Fruit fly (Drosophila melanogaster) whole organism, embryonic: ENCODE measurements around the gene CG15034.
A peak's percentile ranks its signal among the peaks of the same experiment; 100 is the strongest.

Source experiments
- CG10654 ChIP-seq: fragments of 200-800 bp; sonication (Bioruptor generic); optimal IDR thresholded peaks from 2 replicates; lab custom pipeline; 2016; ENCODE audit warnings: missing biosample characterization, missing genetic modification characterization
- CG14667 ChIP-seq: fragments of 200-800 bp; sonication (Bioruptor generic); IDR thresholded peaks from 2 replicates; pipeline ENCODE4 v1.3.6; 2022; ENCODE audit warnings: missing biosample characterization, missing genetic modification characterization
- CG14710 ChIP-seq: fragments of 200-800 bp; sonication (Bioruptor generic); optimal IDR thresholded peaks from 3 replicates; lab custom pipeline; 2019; ENCODE audit warnings: missing biosample characterization, mild to moderate bottlenecking, missing genetic modification characterization, moderate library complexity
- CG1603 ChIP-seq: fragments of 200-800 bp; sonication (Bioruptor generic); optimal IDR thresholded peaks from 2 replicates; lab custom pipeline; 2019; ENCODE audit warnings: missing biosample characterization, mild to moderate bottlenecking, missing genetic modification characterization, moderate library complexity
- CG17568 ChIP-seq: fragments of 200-800 bp; sonication (Bioruptor generic); optimal IDR thresholded peaks from 2 replicates; lab custom pipeline; 2018; ENCODE audit warnings: missing biosample characterization, mild to moderate bottlenecking, missing genetic modification characterization, moderate library complexity
- CG17829 ChIP-seq: fragments of 200-800 bp; optimal IDR thresholded peaks from 2 replicates; lab custom pipeline; 2019; ENCODE audit warnings: missing biosample characterization, mild to moderate bottlenecking, missing genetic modification characterization, moderate library complexity
- CG18619 ChIP-seq: fragments of 200-800 bp; sonication (Bioruptor generic); optimal IDR thresholded peaks from 3 replicates; lab custom pipeline; 2017; ENCODE audit warnings: missing biosample characterization, mild to moderate bottlenecking, missing genetic modification characterization
- CG31441 ChIP-seq: fragments of 200-800 bp; sonication (Bioruptor generic); IDR thresholded peaks from 2 replicates; pipeline ENCODE4 v1.3.6; 2022; ENCODE audit warnings: missing biosample characterization, missing genetic modification characterization
- CG32767 ChIP-seq: fragments of 200-800 bp; sonication (Bioruptor generic); IDR thresholded peaks from 2 replicates; pipeline ENCODE4 v1.3.6; 2022; ENCODE audit warnings: missing biosample characterization, missing genetic modification characterization
- CG3847 ChIP-seq: fragments of 200-800 bp; sonication (Bioruptor generic); IDR thresholded peaks from 2 replicates; pipeline ENCODE4 v1.3.6; 2022; ENCODE audit warnings: missing biosample characterization, missing genetic modification characterization
- CG4707 ChIP-seq: fragments of 200-800 bp; sonication (Bioruptor generic); optimal IDR thresholded peaks from 2 replicates; lab custom pipeline; 2018; ENCODE audit warnings: missing biosample characterization, mild to moderate bottlenecking, missing genetic modification characterization, moderate library complexity
- CG6791 ChIP-seq: fragments of 200-800 bp; sonication (Bioruptor generic); IDR thresholded peaks from 3 replicates; pipeline ENCODE4 v1.3.6; 2022; ENCODE audit warnings: missing biosample characterization, missing genetic modification characterization; ENCODE audit not compliant: partially characterized antibody
- CG7357 ChIP-seq: fragments of 200-800 bp; sonication (Bioruptor generic); IDR thresholded peaks from 3 replicates; pipeline ENCODE4 v1.3.6; 2022; ENCODE audit warnings: missing biosample characterization, missing genetic modification characterization
- CG7556 ChIP-seq: fragments of 200-800 bp; sonication (Bioruptor generic); optimal IDR thresholded peaks from 2 replicates; lab custom pipeline; 2017; ENCODE audit warnings: missing biosample characterization, mild to moderate bottlenecking, missing genetic modification characterization
- CkIIα-i1 ChIP-seq: fragments of 200-800 bp; sonication (Bioruptor generic); IDR thresholded peaks from 2 replicates; pipeline ENCODE4 v1.3.6; 2022; ENCODE audit warnings: missing biosample characterization, missing genetic modification characterization
- Dad ChIP-seq: fragments of 200-800 bp; sonication (Bioruptor generic); optimal IDR thresholded peaks from 3 replicates; lab custom pipeline; 2016; ENCODE audit warnings: missing biosample characterization, missing genetic modification characterization
- Dek ChIP-seq: fragments of 200-800 bp; sonication (Bioruptor generic); optimal IDR thresholded peaks from 3 replicates; lab custom pipeline; 2019; ENCODE audit warnings: missing biosample characterization, mild to moderate bottlenecking, missing genetic modification characterization, moderate library complexity
- Fer1 ChIP-seq: fragments of 200-800 bp; sonication (Bioruptor generic); optimal IDR thresholded peaks from 2 replicates; lab custom pipeline; 2017; ENCODE audit warnings: missing biosample characterization, mild to moderate bottlenecking, missing genetic modification characterization
- Fer2 ChIP-seq: fragments of 200-800 bp; sonication (Bioruptor generic); optimal IDR thresholded peaks from 2 replicates; lab custom pipeline; 2018; ENCODE audit warnings: missing biosample characterization, mild to moderate bottlenecking, missing genetic modification characterization, moderate library complexity
- HLH3B ChIP-seq: fragments of 200-800 bp; sonication (Bioruptor generic); IDR thresholded peaks from 2 replicates; pipeline ENCODE4 v1.3.6; 2022; ENCODE audit warnings: missing biosample characterization, missing genetic modification characterization
- Hr3 ChIP-seq: fragments of 200-800 bp; sonication (Bioruptor generic); optimal IDR thresholded peaks from 3 replicates; lab custom pipeline; 2016; ENCODE audit warnings: missing biosample characterization, missing genetic modification characterization
- Kr ChIP-seq: fragments of 200-800 bp; sonication (Bioruptor generic); optimal IDR thresholded peaks from 2 replicates; lab custom pipeline; 2017; ENCODE audit warnings: missing biosample characterization, mild to moderate bottlenecking, missing genetic modification characterization
- MESR4 ChIP-seq: fragments of 200-800 bp; sonication (Bioruptor generic); optimal IDR thresholded peaks from 2 replicates; lab custom pipeline; 2018; ENCODE audit warnings: missing biosample characterization, mild to moderate bottlenecking, missing genetic modification characterization, moderate library complexity
- Max ChIP-seq: fragments of 200-800 bp; sonication (Bioruptor generic); optimal IDR thresholded peaks from 2 replicates; lab custom pipeline; 2016; ENCODE audit warnings: missing biosample characterization, mild to moderate bottlenecking, missing genetic modification characterization
- NC2α ChIP-seq: fragments of 200-800 bp; sonication (Bioruptor generic); optimal IDR thresholded peaks from 2 replicates; lab custom pipeline; 2016; ENCODE audit warnings: missing biosample characterization, missing genetic modification characterization
- NC2β ChIP-seq: fragments of 200-800 bp; sonication (Bioruptor generic); optimal IDR thresholded peaks from 2 replicates; lab custom pipeline; 2016; ENCODE audit warnings: missing biosample characterization, missing genetic modification characterization
- Oaz ChIP-seq: fragments of 200-800 bp; sonication (Bioruptor generic); IDR thresholded peaks from 2 replicates; pipeline ENCODE4 v1.3.6; 2022; ENCODE audit warnings: missing biosample characterization, missing genetic modification characterization
- Ptx1 ChIP-seq: fragments of 200-800 bp; sonication (Bioruptor generic); IDR thresholded peaks from 2 replicates; pipeline ENCODE4 v1.3.6; 2022; ENCODE audit warnings: missing biosample characterization, missing genetic modification characterization
- abd-A ChIP-seq: fragments of 200-800 bp; sonication (Bioruptor generic); optimal IDR thresholded peaks from 3 replicates; lab custom pipeline; 2019; ENCODE audit warnings: missing biosample characterization, mild to moderate bottlenecking, missing genetic modification characterization, moderate library complexity
- amos ChIP-seq: fragments of 200-800 bp; sonication (Bioruptor generic); IDR thresholded peaks from 2 replicates; pipeline ENCODE4 v1.3.6; 2022; ENCODE audit warnings: missing biosample characterization, missing genetic modification characterization; ENCODE audit not compliant: partially characterized antibody
- chm ChIP-seq: fragments of 200-800 bp; sonication (Bioruptor generic); IDR thresholded peaks from 2 replicates; pipeline ENCODE4 v1.3.6; 2022; ENCODE audit warnings: missing biosample characterization, missing genetic modification characterization
- crp ChIP-seq, 2 experiments: fragments of 200-800 bp; sonication (Bioruptor generic); optimal IDR thresholded peaks; 2 replicates in 1 of 2; 3 replicates in 1 of 2; lab custom pipeline; 2017; ENCODE audit warnings: missing biosample characterization in 2 of 2, missing genetic modification characterization in 2 of 2, mild to moderate bottlenecking in 1 of 2, moderate library complexity in 1 of 2
- dpn ChIP-seq, 2 experiments: fragments of 200-800 bp; sonication (Bioruptor generic); optimal IDR thresholded peaks; 3 replicates each; lab custom pipeline; 2016; ENCODE audit warnings: missing biosample characterization in 2 of 2, missing genetic modification characterization in 2 of 2
- eve ChIP-seq, 2 experiments: fragments of >200 bp; optimal IDR thresholded peaks; 2 replicates each; lab custom pipeline; 2017; ENCODE audit warnings: missing biosample characterization in 2 of 2, missing genetic modification characterization in 2 of 2
- ftz-f1 ChIP-seq: fragments of 200-800 bp; sonication (Bioruptor generic); optimal IDR thresholded peaks from 2 replicates; lab custom pipeline; 2016; ENCODE audit warnings: missing biosample characterization, missing genetic modification characterization
- gfzf ChIP-seq: fragments of 200-800 bp; sonication (Bioruptor generic); optimal IDR thresholded peaks from 2 replicates; lab custom pipeline; 2016; ENCODE audit warnings: missing biosample characterization, mild to moderate bottlenecking, missing genetic modification characterization, moderate library complexity
- gsb ChIP-seq: fragments of 200-800 bp; sonication (Bioruptor generic); IDR thresholded peaks from 2 replicates; pipeline ENCODE4 v1.3.6; 2022; ENCODE audit warnings: missing biosample characterization, missing genetic modification characterization
- h ChIP-seq: fragments of >200 bp; optimal IDR thresholded peaks from 2 replicates; lab custom pipeline; 2017
- ham ChIP-seq: fragments of 200-800 bp; sonication (Bioruptor generic); IDR thresholded peaks from 2 replicates; pipeline ENCODE4 v1.3.6; 2022; ENCODE audit warnings: missing biosample characterization, missing genetic modification characterization
- jigr1 ChIP-seq: fragments of 200-800 bp; sonication (Bioruptor generic); IDR thresholded peaks from 3 replicates; pipeline ENCODE4 v1.3.6; 2022; ENCODE audit warnings: missing biosample characterization, missing genetic modification characterization
- kni ChIP-seq: fragments of 200-800 bp; sonication (Bioruptor generic); optimal IDR thresholded peaks from 3 replicates; lab custom pipeline; 2017; ENCODE audit warnings: mild to moderate bottlenecking, missing biosample characterization, missing genetic modification reagents, missing genetic modification characterization
- mirr ChIP-seq: fragments of 200-800 bp; sonication (Bioruptor generic); optimal IDR thresholded peaks from 3 replicates; lab custom pipeline; 2018; ENCODE audit warnings: missing biosample characterization, mild to moderate bottlenecking, missing genetic modification characterization
- ro ChIP-seq: fragments of 200-800 bp; sonication (Bioruptor generic); IDR thresholded peaks from 2 replicates; pipeline ENCODE4 v1.3.6; 2022; ENCODE audit warnings: missing biosample characterization, missing genetic modification characterization
- scrt ChIP-seq: fragments of 200-800 bp; sonication (Bioruptor generic); optimal IDR thresholded peaks from 2 replicates; lab custom pipeline; 2018; ENCODE audit warnings: missing biosample characterization, mild to moderate bottlenecking, missing genetic modification characterization, moderate library complexity
- slbo ChIP-seq: fragments of 200-800 bp; sonication (Bioruptor generic); IDR thresholded peaks from 2 replicates; pipeline ENCODE4 v1.3.6; 2022; ENCODE audit warnings: missing biosample characterization, missing genetic modification characterization
- sug ChIP-seq: fragments of 200-800 bp; optimal IDR thresholded peaks from 2 replicates; lab custom pipeline; 2019; ENCODE audit warnings: missing biosample characterization, mild to moderate bottlenecking, missing genetic modification characterization, moderate library complexity
- tap ChIP-seq: fragments of 200-800 bp; optimal IDR thresholded peaks from 3 replicates; lab custom pipeline; 2019; ENCODE audit warnings: missing biosample characterization, mild to moderate bottlenecking, missing genetic modification characterization, moderate library complexity
- tio ChIP-seq: fragments of 200-800 bp; sonication (Bioruptor generic); optimal IDR thresholded peaks from 2 replicates; lab custom pipeline; 2017; ENCODE audit warnings: missing biosample characterization, missing genetic modification characterization, inconsistent platforms
- trh ChIP-seq: fragments of 200-800 bp; sonication (Bioruptor generic); optimal IDR thresholded peaks from 2 replicates; lab custom pipeline; 2016; ENCODE audit warnings: missing biosample characterization, missing genetic modification characterization
- wor ChIP-seq: fragments of 200-800 bp; sonication (Bioruptor generic); IDR thresholded peaks from 2 replicates; pipeline ENCODE4 v1.3.6; 2022; ENCODE audit warnings: missing biosample characterization, missing genetic modification characterization
- yki ChIP-seq: fragments of >200 bp; optimal IDR thresholded peaks from 3 replicates; lab custom pipeline; 2018
- zfh1 ChIP-seq: fragments of 200-800 bp; sonication (Bioruptor generic); IDR thresholded peaks from 3 replicates; pipeline ENCODE4 v1.3.6; 2022; ENCODE audit warnings: missing biosample characterization, missing genetic modification characterization

The CG15034 gene

dm6 chrX:7324816-7325246, 22.5 kb downstream of the CG15034 start (continued):
- peak; percentile 59; the same call in 1 of the 2 replicates for TF ChIP-seq ham (GFP tag; lab: Robert Waterston, UW)
- TF ChIP-seq Ptx1, result peak; percentile 96
- TF ChIP-seq scrt, result peak; percentile 92
- peak; percentile 96 for TF ChIP-seq chm (GFP tag; lab: Robert Waterston, UW)
- TF ChIP-seq yki, result peak; percentile 17
- no peak for TF ChIP-seq gfzf (GFP tag; lab: Kevin White, UChicago)
- peak; percentile 35 for TF ChIP-seq NC2α (GFP tag; lab: Kevin White, UChicago)
- TF ChIP-seq amos (GFP tag; lab: Robert Waterston, UW), result no peak
- peak; percentile 96 for TF ChIP-seq CG17568
- TF ChIP-seq CG3847, result peak; percentile 90
- TF ChIP-seq Kr (GFP tag; lab: Kevin White, UChicago), result peak; percentile 88
- peak; percentile 63 for TF ChIP-seq mirr (GFP tag; lab: Kevin White, UChicago)
- peak; percentile 88 for TF ChIP-seq kni (GFP tag; lab: Kevin White, UChicago)
- TF ChIP-seq Max (GFP tag; lab: Kevin White, UChicago), result peak; percentile 93
- TF ChIP-seq abd-A (tag; lab: Kevin White, UChicago), result peak; percentile 77
- peak; percentile 94 for TF ChIP-seq CG32767 (GFP tag; lab: Robert Waterston, UW)
- TF ChIP-seq CG7556 (GFP tag; lab: Kevin White, UChicago), result peak; percentile 97
- no peak; the same call in 2 of the 3 replicates for TF ChIP-seq CG6791
- TF ChIP-seq gsb (GFP tag; lab: Robert Waterston, UW), result peak; percentile 80
- TF ChIP-seq CG7357 (GFP tag; lab: Robert Waterston, UW), result peak; percentile 85
- peak; percentile 93 for TF ChIP-seq slbo
- TF ChIP-seq sug (tag; lab: Kevin White, UChicago), result peak; percentile 85
- peak; percentile 100 for TF ChIP-seq CG31441 (GFP tag; lab: Robert Waterston, UW)
- TF ChIP-seq CG14710 (tag; lab: Kevin White, UChicago), result peak; percentile 98
- peak; percentile 94 for TF ChIP-seq CG18619 (GFP tag; lab: Kevin White, UChicago)
- TF ChIP-seq Dad (GFP tag; lab: Kevin White, UChicago), result peak; percentile 77
- TF ChIP-seq jigr1 (GFP tag; lab: Robert Waterston, UW), result peak; percentile 83; the same call in 2 of the 3 replicates
- peak; percentile 9 to 69 for TF ChIP-seq crp (GFP tag; optimal IDR thresholded peaks at IDR 0.05; lab: Kevin White, UChicago)
- peak; percentile 46 for TF ChIP-seq MESR4
- TF ChIP-seq tap (tag; lab: Kevin White, UChicago), result peak; percentile 98
- TF ChIP-seq ftz-f1 (GFP tag; lab: Kevin White, UChicago), result peak; percentile 11
- peak; percentile 88 for TF ChIP-seq tio
- TF ChIP-seq CG14667 (GFP tag; lab: Robert Waterston, UW), result peak; percentile 94
- TF ChIP-seq Dek, result peak; percentile 94
- peak; percentile 73 for TF ChIP-seq Fer2 (tag; lab: Kevin White, UChicago)
- TF ChIP-seq CG1603, result peak; percentile 94
- peak; percentile 84 to 95 for TF ChIP-seq dpn (GFP tag; optimal IDR thresholded peaks at IDR 0.05; lab: Kevin White, UChicago)
- peak; percentile 87 for TF ChIP-seq trh (GFP tag; lab: Kevin White, UChicago)
- peak; percentile 98 for TF ChIP-seq CG4707 (GFP tag; lab: Kevin White, UChicago)
- TF ChIP-seq wor (GFP tag; lab: Robert Waterston, UW), result peak; percentile 93
- peak; percentile 95 for TF ChIP-seq Hr3
- peak; percentile 77 for TF ChIP-seq NC2β (GFP tag; lab: Kevin White, UChicago)
- TF ChIP-seq CG10654 (GFP tag; lab: Kevin White, UChicago), result peak; percentile 93
- TF ChIP-seq Fer1 (GFP tag; lab: Kevin White, UChicago), result peak; percentile 96
- TF ChIP-seq Oaz (GFP tag; lab: Robert Waterston, UW), result peak; percentile 85
- peak; percentile 91 for TF ChIP-seq ro (GFP tag; lab: Robert Waterston, UW)
- TF ChIP-seq eve (GFP tag; optimal IDR thresholded peaks at IDR 0.05; lab: Kevin White, UChicago), result peak; percentile 14 to 98
- peak; percentile 97 for TF ChIP-seq HLH3B (GFP tag; lab: Robert Waterston, UW)
- TF ChIP-seq zfh1, result peak; percentile 97
- peak; percentile 82 for TF ChIP-seq CkIIα-i1 (GFP tag; lab: Robert Waterston, UW)
- TF ChIP-seq CG17829 (tag; lab: Kevin White, UChicago), result peak; percentile 99
- TF ChIP-seq h, result no peak
